Fruit fly (Drosophila melanogaster) whole organism: Measurements from ENCODE around the gene COX5BL.

ENCODE experiments used
- Dll ChIP-seq: fragments of >200 bp; optimal IDR thresholded peaks from 2 replicates; lab custom pipeline; 2017
- EcR ChIP-seq, 2 experiments: fragments of >200 bp; optimal IDR thresholded peaks; 2 replicates each; lab custom pipeline; 2017; ENCODE audit warnings: missing biosample characterization in 2 of 2, missing genetic modification characterization in 2 of 2, missing genetic modification reagents in 2 of 2
- psq ChIP-seq: fragments of >200 bp; optimal IDR thresholded peaks from 2 replicates; lab custom pipeline; 2017

- no peak for TF ChIP-seq psq (lab: Kevin White, UChicago)
- no peak for TF ChIP-seq Dll (lab: Kevin White, UChicago)
- TF ChIP-seq EcR (GFP tag; optimal IDR thresholded peaks at IDR 0.05; lab: Kevin White, UChicago) = no peak
These were observed 3.1 kb downstream of the COX5BL start for dm6 chr2L:6562358-6562687.
